Worm (Caenorhabditis elegans): ENCODE data around the gene fbxa-98.

The fbxa-98 gene

ce11 chrIV:13609755-13610154 is 23.5 kb upstream of the fbxa-98 start, which contains the start of gene C08F11.13 (continued):
- TF ChIP-seq unc-62 (GFP tag; optimal IDR thresholded peaks at IDR 0.05 in 1 of 2) (peak in 1 of 2 experiments; percentile 54), unc-62 (tag; optimal IDR thresholded peaks at IDR 0.05) (no peak), unc-130 (GFP tag; optimal IDR thresholded peaks at IDR 0.05) (no peak), dmd-6 (GFP tag; IDR thresholded peaks at IDR 0.05) (no peak), dve-1 (tag; optimal IDR thresholded peaks at IDR 0.05; ENCODE audit: insufficient read depth) (peak; percentile 44), F26F4.8 (GFP tag; conservative IDR thresholded peaks at IDR 0.05) (no peak), fos-1 (tag; optimal IDR thresholded peaks at IDR 0.05) (no peak), lin-13 (GFP tag; optimal IDR thresholded peaks at IDR 0.05) (no peak), nhr-77 (tag; optimal IDR thresholded peaks at IDR 0.05) (peak; percentile 7), dmd-8 (GFP tag; IDR thresholded peaks at IDR 0.05) (no peak), ceh-20 (GFP tag; IDR thresholded peaks at IDR 0.05) (no peak), zip-11 (GFP tag; IDR thresholded peaks at IDR 0.05) (no peak), hif-1 (tag; optimal IDR thresholded peaks at IDR 0.05) (no peak), lim-7 (GFP tag; IDR thresholded peaks at IDR 0.05) (no peak), nhr-111 (GFP tag; optimal IDR thresholded peaks at IDR 0.05) (no peak)

- no peak for TF ChIP-seq madf-5 (GFP tag; IDR thresholded peaks at IDR 0.05)
- TF ChIP-seq dve-1 (tag; optimal IDR thresholded peaks at IDR 0.05; ENCODE audit: insufficient read depth), result no peak
- no peak for TF ChIP-seq ceh-32 (tag; optimal IDR thresholded peaks at IDR 0.05; ENCODE audit: poor library complexity)
- TF ChIP-seq lir-3 (tag; optimal IDR thresholded peaks at IDR 0.05), result no peak
- no peak for TF ChIP-seq lim-7 (GFP tag; IDR thresholded peaks at IDR 0.05)
- peak; percentile 1 for TF ChIP-seq nhr-28 (tag; optimal IDR thresholded peaks at IDR 0.05)
- TF ChIP-seq mep-1 (tag; optimal IDR thresholded peaks at IDR 0.05), result no peak
- TF ChIP-seq ceh-82 (tag; optimal IDR thresholded peaks at IDR 0.05), result no peak
- TF ChIP-seq zip-11 (GFP tag; IDR thresholded peaks at IDR 0.05), result no peak
- TF ChIP-seq aly-2 (tag; optimal IDR thresholded peaks at IDR 0.05), result no peak
- no peak for TF ChIP-seq lin-38 (GFP tag; IDR thresholded peaks at IDR 0.05)
- no peak for TF ChIP-seq daf-16 (GFP tag; optimal IDR thresholded peaks at IDR 0.05)
- peak; percentile 71 for TF ChIP-seq daf-16 (tag; optimal IDR thresholded peaks at IDR 0.05)
- no peak for TF ChIP-seq lin-29 (GFP tag; IDR thresholded peaks at IDR 0.05)
Observed at ce11 chrIV:13619203-13619602, 14.0 kb upstream of the fbxa-98 start, which contains the start of gene C08F11.3. Gene C08F11.3, plus strand, starts transcription at chrIV:13619503.

ce11 chrIV:13623533-13623932 is 9.7 kb upstream of the fbxa-98 start, which contains the start of gene C08F11.1:
Gene C08F11.1, plus strand, starts transcription at chrIV:13623833.
- TF ChIP-seq rbr-2 (tag; optimal IDR thresholded peaks at IDR 0.05), result no peak
- no peak for TF ChIP-seq mxl-2 (GFP tag; conservative IDR thresholded peaks at IDR 0.05)
- no peak for TF ChIP-seq nhr-25 (tag; optimal IDR thresholded peaks at IDR 0.05; ENCODE audit: borderline replicate concordance, insufficient read depth)
- TF ChIP-seq madf-5 (GFP tag; IDR thresholded peaks at IDR 0.05), result no peak
- TF ChIP-seq fkh-10 (GFP tag; optimal IDR thresholded peaks at IDR 0.05), result no peak
- no peak for TF ChIP-seq pha-4 (GFP tag; IDR thresholded peaks at IDR 0.05)
- TF ChIP-seq pha-4 (tag; optimal IDR thresholded peaks at IDR 0.05), result no peak
- no peak for TF ChIP-seq saeg-2 (GFP tag; IDR thresholded peaks at IDR 0.05)
- no peak for TF ChIP-seq egl-43 (GFP tag; IDR thresholded peaks at IDR 0.05)
- TF ChIP-seq ceh-62 (tag; optimal IDR thresholded peaks at IDR 0.05), result no peak
- no peak for TF ChIP-seq lin-15B (tag; optimal IDR thresholded peaks at IDR 0.05)
- no peak for TF ChIP-seq F10B5.3 (tag; optimal IDR thresholded peaks at IDR 0.05)

ce11 chrIV:13626469-13626868 is 6.7 kb upstream of the fbxa-98 start, which contains the start of gene sru-21:
Gene sru-21, plus strand, starts transcription at chrIV:13626769.
- TF ChIP-seq ama-1 (optimal IDR thresholded peaks at IDR 0.05) (no peak), pqm-1 (tag; optimal IDR thresholded peaks at IDR 0.05) (no peak), daf-19 (GFP tag; conservative IDR thresholded peaks at IDR 0.05) (no peak), D1046.2 (GFP tag; IDR thresholded peaks at IDR 0.05) (no peak), lin-38 (GFP tag; IDR thresholded peaks at IDR 0.05) (no peak)
